Worm (Caenorhabditis elegans) whole organism, L4/young adult: Measurements from ENCODE around the gene C53B7.6.

Experiments used
- W03F9.2 ChIP-seq: fragments of 150-350 bp; optimal IDR thresholded peaks from 2 replicates; lab custom pipeline; 2014; ENCODE audit warnings: missing biosample characterization, missing genetic modification characterization
- him-1 ChIP-seq: sonication (generic microtip); optimal IDR thresholded peaks from 2 replicates; lab custom pipeline; 2016; ENCODE audit warnings: missing genotype, missing genetic modification reagents, missing genetic modification characterization, missing compliant biosample characterization

DNA sequence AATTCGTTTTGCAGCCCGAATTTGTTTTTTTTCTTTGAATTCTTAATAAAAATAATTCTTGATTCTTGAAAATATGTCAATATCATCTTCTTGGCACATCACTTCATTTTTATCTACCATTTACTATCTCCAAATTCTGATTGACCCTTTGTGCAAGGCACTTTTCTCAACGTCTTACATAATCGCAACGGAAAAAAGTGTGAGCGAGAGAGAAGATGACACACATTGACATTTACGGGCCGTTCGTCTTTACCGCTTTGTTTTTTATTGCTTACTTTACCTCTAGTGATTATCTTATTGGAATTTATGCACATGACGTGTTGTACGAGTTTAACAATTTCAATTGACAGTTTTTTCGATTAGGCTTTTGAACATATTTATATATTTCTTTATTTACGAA is 20.0 kb downstream of the C53B7.6 start:
- TF ChIP-seq him-1 (no peak), W03F9.2 (tag; lab: Kevin White, UChicago) (no peak)
